Fruit fly (Drosophila melanogaster) whole organism, embryonic: ENCODE measurements around the gene Rad9.

Experiments
- B-H2 ChIP-seq: fragments of 200-800 bp; sonication (Bioruptor generic); optimal IDR thresholded peaks from 2 replicates; lab custom pipeline; 2018; ENCODE audit warnings: missing biosample characterization, mild to moderate bottlenecking, missing genetic modification characterization
- Blimp-1 ChIP-seq: fragments of 200-800 bp; sonication (Bioruptor generic); optimal IDR thresholded peaks from 3 replicates; lab custom pipeline; 2018; ENCODE audit warnings: missing biosample characterization, missing genetic modification characterization, mild to moderate bottlenecking, moderate library complexity, missing genetic modification reagents
- CG10147 ChIP-seq: fragments of 200-800 bp; sonication (Bioruptor generic); optimal IDR thresholded peaks from 2 replicates; lab custom pipeline; 2019; ENCODE audit warnings: missing biosample characterization, mild to moderate bottlenecking, missing genetic modification characterization, moderate library complexity
- CG13424 ChIP-seq: fragments of 200-800 bp; sonication (Bioruptor generic); optimal IDR thresholded peaks from 2 replicates; lab custom pipeline; 2019; ENCODE audit warnings: missing biosample characterization, mild to moderate bottlenecking, missing genetic modification characterization, moderate library complexity
- CG15011 ChIP-seq: fragments of 200-800 bp; sonication (Bioruptor generic); optimal IDR thresholded peaks from 3 replicates; lab custom pipeline; 2018; ENCODE audit warnings: missing biosample characterization, mild to moderate bottlenecking, missing genetic modification characterization
- CG15073 ChIP-seq: fragments of 200-800 bp; sonication (Bioruptor generic); optimal IDR thresholded peaks from 2 replicates; lab custom pipeline; 2016; ENCODE audit warnings: missing biosample characterization, missing genetic modification characterization
- CG15479 ChIP-seq: fragments of 200-800 bp; sonication (Bioruptor generic); optimal IDR thresholded peaks from 3 replicates; lab custom pipeline; 2019; ENCODE audit warnings: missing biosample characterization, mild to moderate bottlenecking, missing genetic modification characterization, moderate library complexity
- CG15601 ChIP-seq: fragments of 200-800 bp; sonication (Bioruptor generic); optimal IDR thresholded peaks from 3 replicates; lab custom pipeline; 2019; ENCODE audit warnings: missing biosample characterization, mild to moderate bottlenecking, missing genetic modification characterization, moderate library complexity
- CG17912 ChIP-seq: fragments of 200-800 bp; sonication (Bioruptor generic); optimal IDR thresholded peaks from 2 replicates; lab custom pipeline; 2018; ENCODE audit warnings: missing biosample characterization, mild to moderate bottlenecking, missing genetic modification characterization
- CG18476 ChIP-seq: fragments of 200-800 bp; sonication (Bioruptor generic); optimal IDR thresholded peaks from 2 replicates; lab custom pipeline; 2016; ENCODE audit warnings: missing biosample characterization, mild to moderate bottlenecking, missing genetic modification characterization
- CG4820 ChIP-seq: fragments of 200-800 bp; sonication (Bioruptor generic); optimal IDR thresholded peaks from 3 replicates; lab custom pipeline; 2016; ENCODE audit warnings: missing biosample characterization, missing genetic modification characterization
- CG7839 ChIP-seq: fragments of 200-800 bp; sonication (Bioruptor generic); optimal IDR thresholded peaks from 3 replicates; lab custom pipeline; 2018; ENCODE audit warnings: missing biosample characterization, mild to moderate bottlenecking, missing genetic modification characterization, moderate library complexity
- CG7928 ChIP-seq: fragments of 200-800 bp; sonication (Bioruptor generic); optimal IDR thresholded peaks from 2 replicates; lab custom pipeline; 2017; ENCODE audit warnings: missing biosample characterization, mild to moderate bottlenecking, missing genetic modification characterization
- CG9437 ChIP-seq: fragments of 200-800 bp; sonication (Bioruptor generic); optimal IDR thresholded peaks from 2 replicates; lab custom pipeline; 2018; ENCODE audit warnings: missing biosample characterization, mild to moderate bottlenecking, missing genetic modification characterization
- D ChIP-seq, 2 experiments: fragments of 200-800 bp in 1 of 2; fragments of >200 bp in 1 of 2; sonication (Bioruptor generic) in 1 of 2; optimal IDR thresholded peaks; 2 replicates in 1 of 2; 3 replicates in 1 of 2; lab custom pipeline; 2017; ENCODE audit warnings: mild to moderate bottlenecking in 1 of 2, missing biosample characterization in 1 of 2, missing genetic modification characterization in 1 of 2, missing genetic modification reagents in 1 of 2
- Fer1 ChIP-seq: fragments of 200-800 bp; sonication (Bioruptor generic); optimal IDR thresholded peaks from 2 replicates; lab custom pipeline; 2017; ENCODE audit warnings: missing biosample characterization, mild to moderate bottlenecking, missing genetic modification characterization
- Gug ChIP-seq: fragments of 200-800 bp; sonication (Bioruptor generic); IDR thresholded peaks from 4 replicates; pipeline ENCODE4 v1.3.6; 2022; ENCODE audit warnings: missing biosample characterization, missing genetic modification characterization
- H2.0 ChIP-seq: fragments of 200-800 bp; sonication (Bioruptor generic); IDR thresholded peaks from 2 replicates; pipeline ENCODE4 v1.3.6; 2022; ENCODE audit warnings: missing biosample characterization, missing genetic modification characterization
- Hey ChIP-seq: fragments of 200-800 bp; sonication (Bioruptor generic); optimal IDR thresholded peaks from 3 replicates; lab custom pipeline; 2018; ENCODE audit warnings: missing biosample characterization, mild to moderate bottlenecking, missing genetic modification characterization
- Hr51 ChIP-seq, 2 experiments: fragments of 200-800 bp; sonication (Bioruptor generic); optimal IDR thresholded peaks; 2 replicates in 1 of 2; 3 replicates in 1 of 2; lab custom pipeline; 2016 to 2018; ENCODE audit warnings: missing biosample characterization in 2 of 2, missing genetic modification characterization in 2 of 2, mild to moderate bottlenecking in 1 of 2, moderate library complexity in 1 of 2
- Kr ChIP-seq: fragments of 200-800 bp; sonication (Bioruptor generic); optimal IDR thresholded peaks from 2 replicates; lab custom pipeline; 2017; ENCODE audit warnings: missing biosample characterization, mild to moderate bottlenecking, missing genetic modification characterization
- MESR4 ChIP-seq: fragments of 200-800 bp; sonication (Bioruptor generic); optimal IDR thresholded peaks from 2 replicates; lab custom pipeline; 2018; ENCODE audit warnings: missing biosample characterization, mild to moderate bottlenecking, missing genetic modification characterization, moderate library complexity
- Meics ChIP-seq: fragments of 200-800 bp; sonication (Bioruptor generic); optimal IDR thresholded peaks from 2 replicates; lab custom pipeline; 2017; ENCODE audit warnings: missing biosample characterization, mild to moderate bottlenecking, missing genetic modification characterization
- Mes4 ChIP-seq: fragments of 200-800 bp; sonication (Bioruptor generic); optimal IDR thresholded peaks from 2 replicates; lab custom pipeline; 2016; ENCODE audit warnings: missing biosample characterization, missing genetic modification characterization
- NC2β ChIP-seq: fragments of 200-800 bp; sonication (Bioruptor generic); optimal IDR thresholded peaks from 2 replicates; lab custom pipeline; 2016; ENCODE audit warnings: missing biosample characterization, missing genetic modification characterization
- Xrp1 ChIP-seq: fragments of 200-800 bp; sonication (Bioruptor generic); IDR thresholded peaks from 2 replicates; pipeline ENCODE4 v1.3.6; 2022; ENCODE audit warnings: missing biosample characterization, missing genetic modification characterization
- ab ChIP-seq: fragments of 200-800 bp; sonication (Bioruptor generic); optimal IDR thresholded peaks from 2 replicates; lab custom pipeline; 2016; ENCODE audit warnings: missing biosample characterization, missing genetic modification characterization
- br ChIP-seq: fragments of >200 bp; optimal IDR thresholded peaks from 2 replicates; lab custom pipeline; 2017
- cas ChIP-seq: fragments of 200-800 bp; sonication (Bioruptor generic); IDR thresholded peaks from 2 replicates; pipeline ENCODE4 v1.3.6; 2022; ENCODE audit warnings: missing biosample characterization, missing genetic modification characterization
- chif ChIP-seq, 2 experiments: fragments of 200-800 bp; sonication (Bioruptor generic); optimal IDR thresholded peaks; 3 replicates each; lab custom pipeline; 2016; ENCODE audit warnings: missing biosample characterization in 2 of 2, missing genetic modification characterization in 2 of 2
- dmrt11E ChIP-seq: fragments of 200-800 bp; sonication (Bioruptor generic); optimal IDR thresholded peaks from 3 replicates; lab custom pipeline; 2018; ENCODE audit warnings: missing biosample characterization, mild to moderate bottlenecking, missing genetic modification characterization, moderate library complexity
- emc ChIP-seq: fragments of 200-800 bp; sonication (Bioruptor generic); optimal IDR thresholded peaks from 2 replicates; lab custom pipeline; 2016; ENCODE audit warnings: missing biosample characterization, missing genetic modification characterization
- gce ChIP-seq: fragments of 200-800 bp; sonication (Bioruptor generic); IDR thresholded peaks from 3 replicates; pipeline ENCODE4 v1.3.6; 2022; ENCODE audit warnings: missing biosample characterization, missing genetic modification characterization
- gt ChIP-seq: fragments of 200-800 bp; sonication (Bioruptor generic); IDR thresholded peaks from 2 replicates; pipeline ENCODE4 v1.3.6; 2022; ENCODE audit warnings: missing biosample characterization, missing genetic modification characterization
- jing ChIP-seq: fragments of 200-800 bp; sonication (Bioruptor generic); optimal IDR thresholded peaks from 2 replicates; lab custom pipeline; 2018; ENCODE audit warnings: missing biosample characterization, mild to moderate bottlenecking, missing genetic modification characterization
- knrl ChIP-seq: fragments of 200-800 bp; sonication (Bioruptor generic); IDR thresholded peaks from 3 replicates; pipeline ENCODE4 v1.3.6; 2022; ENCODE audit warnings: missing biosample characterization, missing genetic modification characterization; ENCODE audit not compliant: partially characterized antibody
- lmd ChIP-seq: fragments of 200-800 bp; sonication (Bioruptor generic); IDR thresholded peaks from 2 replicates; pipeline ENCODE4 v1.3.6; 2022; ENCODE audit warnings: missing biosample characterization, missing genetic modification characterization
- nau ChIP-seq: fragments of 200-800 bp; sonication (Bioruptor generic); optimal IDR thresholded peaks from 3 replicates; lab custom pipeline; 2017; ENCODE audit warnings: missing biosample characterization, mild to moderate bottlenecking, missing genetic modification characterization, missing genetic modification reagents
- odd ChIP-seq: fragments of 200-800 bp; sonication (Bioruptor generic); optimal IDR thresholded peaks from 2 replicates; lab custom pipeline; 2017; ENCODE audit warnings: missing biosample characterization, mild to moderate bottlenecking, missing genetic modification characterization
- peb ChIP-seq: fragments of 200-800 bp; sonication (Bioruptor generic); IDR thresholded peaks from 2 replicates; pipeline ENCODE4 v1.3.6; 2022; ENCODE audit warnings: missing biosample characterization, missing genetic modification characterization
- pnt ChIP-seq: fragments of 200-800 bp; sonication (Bioruptor generic); optimal IDR thresholded peaks from 3 replicates; lab custom pipeline; 2016; ENCODE audit warnings: missing biosample characterization, missing genetic modification characterization
- ro ChIP-seq: fragments of 200-800 bp; sonication (Bioruptor generic); IDR thresholded peaks from 2 replicates; pipeline ENCODE4 v1.3.6; 2022; ENCODE audit warnings: missing biosample characterization, missing genetic modification characterization
- sens-2 ChIP-seq: fragments of 200-800 bp; sonication (Bioruptor generic); IDR thresholded peaks from 2 replicates; pipeline ENCODE4 v1.3.6; 2022; ENCODE audit warnings: missing biosample characterization, missing genetic modification characterization
- sisA ChIP-seq: fragments of 200-800 bp; sonication (Bioruptor generic); IDR thresholded peaks from 2 replicates; pipeline ENCODE4 v1.3.6; 2022; ENCODE audit warnings: missing biosample characterization, missing genetic modification characterization
- toy ChIP-seq: fragments of 200-800 bp; sonication (Bioruptor generic); IDR thresholded peaks from 2 replicates; pipeline ENCODE4 v1.3.6; 2022; ENCODE audit warnings: missing biosample characterization, missing genetic modification characterization
- vfl ChIP-seq: fragments of 200-800 bp; sonication (Bioruptor generic); optimal IDR thresholded peaks from 2 replicates; lab custom pipeline; 2016; ENCODE audit warnings: missing biosample characterization, missing genetic modification characterization
- yki ChIP-seq: fragments of >200 bp; optimal IDR thresholded peaks from 3 replicates; lab custom pipeline; 2018
- zen2 ChIP-seq: fragments of 200-800 bp; sonication (Bioruptor generic); IDR thresholded peaks from 3 replicates; pipeline ENCODE4 v1.3.6; 2022; ENCODE audit warnings: missing biosample characterization, missing genetic modification characterization; ENCODE audit not compliant: partially characterized antibody

Gene Rad9

dm6 chr3L:18890283-18891175, 18.2 kb upstream of the Rad9 start, which contains the start of gene CG3961 (continued):
- TF ChIP-seq dmrt11E (tag; lab: Kevin White, UChicago) (peak; percentile 98), Gug (GFP tag; lab: Robert Waterston, UW) (peak; percentile 81), H2.0 (GFP tag; lab: Robert Waterston, UW) (peak; percentile 88), pnt (GFP tag; lab: Kevin White, UChicago) (peak; percentile 83), ab (GFP tag; lab: Kevin White, UChicago) (peak; percentile 39), CG4820 (GFP tag; lab: Kevin White, UChicago) (peak; percentile 98), knrl (GFP tag; lab: Robert Waterston, UW) (no peak), CG15479 (GFP tag; lab: Kevin White, UChicago) (peak; percentile 37), emc (GFP tag; lab: Kevin White, UChicago) (peak; percentile 1), CG17912 (GFP tag; lab: Kevin White, UChicago) (peak; percentile 13), MESR4 (peak; percentile 31), ro (peak; percentile 91), CG10147 (GFP tag; lab: Kevin White, UChicago) (peak; percentile 97), Hr51 (GFP tag; optimal IDR thresholded peaks at IDR 0.05; lab: Kevin White, UChicago) (peak; percentile 91 to 99), Mes4 (GFP tag; lab: Kevin White, UChicago) (peak; percentile 86), B-H2 (GFP tag; lab: Kevin White, UChicago) (peak; percentile 80), odd (GFP tag; lab: Kevin White, UChicago) (peak; percentile 98), NC2β (GFP tag; lab: Kevin White, UChicago) (peak; percentile 89), sens-2 (no peak; the same call in 1 of the 2 replicates), CG9437 (GFP tag; lab: Kevin White, UChicago) (peak; percentile 97), yki (peak; percentile 49), sisA (peak; percentile 89), Kr (GFP tag; lab: Kevin White, UChicago) (peak; percentile 19), Xrp1 (peak; percentile 97), zen2 (GFP tag; lab: Robert Waterston, UW) (no peak), Blimp-1 (peak; percentile 97), chif (GFP tag; optimal IDR thresholded peaks at IDR 0.05; lab: Kevin White, UChicago) (peak; percentile 85 to 94), Fer1 (GFP tag; lab: Kevin White, UChicago) (peak; percentile 96), cas (GFP tag; lab: Robert Waterston, UW) (0 out of 2 replicates have a peak, but pooled peaks have one; percentile 6), lmd (GFP tag; lab: Robert Waterston, UW) (peak; percentile 94), gce (GFP tag; lab: Robert Waterston, UW) (peak; percentile 74; the same call in 1 of the 3 replicates), vfl (GFP tag; lab: Kevin White, UChicago) (peak; percentile 83), toy (GFP tag; lab: Robert Waterston, UW) (peak; percentile 69; the same call in 1 of the 2 replicates), CG15011 (GFP tag; lab: Kevin White, UChicago) (peak; percentile 97), CG15073 (peak; percentile 77), CG18476 (GFP tag; lab: Kevin White, UChicago) (peak; percentile 94), Meics (GFP tag; lab: Kevin White, UChicago) (peak; percentile 95), CG15601 (peak; percentile 98), D (optimal IDR thresholded peaks at IDR 0.05; lab: Kevin White, UChicago) (no peak), D (GFP tag; optimal IDR thresholded peaks at IDR 0.05; lab: Kevin White, UChicago) (peak; percentile 99), br (lab: Kevin White, UChicago) (no peak), nau (GFP tag; lab: Kevin White, UChicago) (peak; percentile 95), Hey (tag; lab: Kevin White, UChicago) (peak; percentile 59), jing (GFP tag; lab: Kevin White, UChicago) (peak; percentile 92), peb (GFP tag; lab: Robert Waterston, UW) (peak; percentile 94), CG7839 (peak; percentile 99), gt (peak; percentile 80), CG7928 (GFP tag; lab: Kevin White, UChicago) (peak; percentile 73), CG13424 (peak; percentile 99)
